Fruit fly (Drosophila melanogaster): ENCODE measurements around the gene CG9743.
A peak's percentile ranks its signal among the peaks of the same experiment; 100 is the strongest.

The CG9743 gene

DNA sequence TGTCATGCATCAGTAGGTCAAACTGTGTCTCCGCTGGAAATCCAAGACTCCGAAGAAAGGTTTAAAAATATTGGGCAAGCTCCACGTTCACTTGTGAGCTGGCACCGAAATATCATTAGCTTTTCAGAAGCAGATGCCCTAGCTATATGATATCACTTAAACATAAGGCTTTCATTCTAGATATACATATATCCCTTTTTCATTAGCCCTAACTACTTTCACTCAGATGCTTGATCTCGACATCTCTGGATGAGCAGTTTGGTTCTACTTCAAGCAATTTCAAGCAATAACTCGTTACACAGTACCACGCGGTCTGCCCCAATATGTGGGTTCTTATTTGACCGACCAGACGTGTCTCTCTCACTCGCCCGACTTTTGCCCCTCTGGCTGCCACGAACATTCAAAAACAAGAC lies 11.3 kb downstream of the CG9743 start (continued):
- TF ChIP-seq CG3065 (GFP tag; optimal IDR thresholded peaks at IDR 0.05), result no peak
- TF ChIP-seq CG13296 (GFP tag; optimal IDR thresholded peaks at IDR 0.05), result no peak
- no peak for TF ChIP-seq crp (GFP tag; optimal IDR thresholded peaks at IDR 0.05)
- no peak for TF ChIP-seq sc (optimal IDR thresholded peaks at IDR 0.05)
- TF ChIP-seq sc (GFP tag; optimal IDR thresholded peaks at IDR 0.05), result peak; percentile 30
- TF ChIP-seq Lhr (GFP tag; optimal IDR thresholded peaks at IDR 0.05), result no peak
- TF ChIP-seq sens (GFP tag), result peak; percentile 94
- TF ChIP-seq pum (GFP tag; optimal IDR thresholded peaks at IDR 0.05), result peak; percentile 29
- no peak for TF ChIP-seq CG11723 (GFP tag; optimal IDR thresholded peaks at IDR 0.05)
- peak; percentile 15 for TF ChIP-seq CG12155 (GFP tag; optimal IDR thresholded peaks at IDR 0.05)
- TF ChIP-seq E2f2 (GFP tag; IDR thresholded peaks at IDR 0.05), result no peak
- TF ChIP-seq Xbp1 (GFP tag; optimal IDR thresholded peaks at IDR 0.05), result peak; percentile 55
- no peak for TF ChIP-seq CG6765 (GFP tag; optimal IDR thresholded peaks at IDR 0.05)
- no peak for TF ChIP-seq ap (GFP tag; IDR thresholded peaks at IDR 0.05)
- TF ChIP-seq zf30C (GFP tag; optimal IDR thresholded peaks at IDR 0.05), result no peak
- TF ChIP-seq HmgZ (tag; optimal IDR thresholded peaks at IDR 0.05), result peak; percentile 8
- no peak for TF ChIP-seq CG7987 (GFP tag; optimal IDR thresholded peaks at IDR 0.05)
- TF ChIP-seq Bteb2 (GFP tag; optimal IDR thresholded peaks at IDR 0.05), result no peak
- TF ChIP-seq nau (GFP tag; optimal IDR thresholded peaks at IDR 0.05), result no peak
- TF ChIP-seq pho (GFP tag; optimal IDR thresholded peaks at IDR 0.05), result peak; percentile 43
- no peak for TF ChIP-seq crc (GFP tag; optimal IDR thresholded peaks at IDR 0.05)
- TF ChIP-seq CG8924 (tag; optimal IDR thresholded peaks at IDR 0.05), result peak; percentile 12
- no peak for TF ChIP-seq Optix (GFP tag; IDR thresholded peaks at IDR 0.05)
- no peak for TF ChIP-seq CG7745 (tag; optimal IDR thresholded peaks at IDR 0.05)
- peak; percentile 8 for TF ChIP-seq CG8388 (GFP tag; optimal IDR thresholded peaks at IDR 0.05)
- no peak for TF ChIP-seq Bdp1 (GFP tag; optimal IDR thresholded peaks at IDR 0.05)
- peak; percentile 48 for TF ChIP-seq CG2120 (GFP tag; optimal IDR thresholded peaks at IDR 0.05)
- TF ChIP-seq Neu2 (GFP tag; optimal IDR thresholded peaks at IDR 0.05; ENCODE audit: borderline replicate concordance), result no peak
- TF ChIP-seq NC2α (GFP tag; optimal IDR thresholded peaks at IDR 0.05), result no peak
- no peak for TF ChIP-seq CG15011 (GFP tag; optimal IDR thresholded peaks at IDR 0.05)
- peak; percentile 5 for TF ChIP-seq CG10267 (tag; optimal IDR thresholded peaks at IDR 0.05)
- peak in 1 of 2 experiments; percentile 65 for TF ChIP-seq Hr51 (GFP tag; optimal IDR thresholded peaks at IDR 0.05)
- TF ChIP-seq sug (tag; optimal IDR thresholded peaks at IDR 0.05), result no peak
- no peak for TF ChIP-seq CG17328 (GFP tag; IDR thresholded peaks at IDR 0.05)
- TF ChIP-seq dati (GFP tag; IDR thresholded peaks at IDR 0.05), result no peak
- no peak for TF ChIP-seq CG8359 (GFP tag; optimal IDR thresholded peaks at IDR 0.05; ENCODE audit: borderline replicate concordance)
- TF ChIP-seq CG43689 (GFP tag; IDR thresholded peaks at IDR 0.05), result no peak
- TF ChIP-seq CG15073 (GFP tag; optimal IDR thresholded peaks at IDR 0.05), result no peak
- no peak for TF ChIP-seq B-H1 (GFP tag; IDR thresholded peaks at IDR 0.05)
- peak in 1 of 2 experiments; percentile 55 for TF ChIP-seq dpn (GFP tag; optimal IDR thresholded peaks at IDR 0.05)
- no peak for TF ChIP-seq sqz (GFP tag; optimal IDR thresholded peaks at IDR 0.05)
- TF ChIP-seq en (GFP tag; optimal IDR thresholded peaks at IDR 0.05), result no peak
- no peak for TF ChIP-seq yki (optimal IDR thresholded peaks at IDR 0.05)
- no peak for TF ChIP-seq CG2202 (tag; optimal IDR thresholded peaks at IDR 0.05)
- TF ChIP-seq danr (GFP tag; IDR thresholded peaks at IDR 0.05), result no peak
- TF ChIP-seq CG7357 (GFP tag; IDR thresholded peaks at IDR 0.05), result no peak
- no peak for TF ChIP-seq Sin3A (optimal IDR thresholded peaks at IDR 0.05)
- TF ChIP-seq Dek (tag; optimal IDR thresholded peaks at IDR 0.05), result no peak
- no peak for TF ChIP-seq CG8765 (GFP tag; IDR thresholded peaks at IDR 0.05)
- TF ChIP-seq MESR4 (GFP tag; optimal IDR thresholded peaks at IDR 0.05), result no peak
- TF ChIP-seq CG14965 (GFP tag; optimal IDR thresholded peaks at IDR 0.05; ENCODE audit: borderline replicate concordance), result no peak
- no peak for TF ChIP-seq sob (GFP tag; IDR thresholded peaks at IDR 0.05)
- TF ChIP-seq fru (optimal IDR thresholded peaks at IDR 0.05), result no peak

Measured in whole organism, embryonic.